Fruit fly (Drosophila melanogaster) Kc167 (cell line): ENCODE measurements around the gene CG13097.

Experiments used
- Myc ChIP-seq: fragments of >200 bp; optimal IDR thresholded peaks from 2 replicates; lab custom pipeline; 2017; ENCODE audit warnings: missing external identifiers
- Sin3A ChIP-seq: fragments of >200 bp; optimal IDR thresholded peaks from 2 replicates; lab custom pipeline; 2018; ENCODE audit warnings: missing external identifiers
- h ChIP-seq: fragments of >200 bp; optimal IDR thresholded peaks from 3 replicates; lab custom pipeline; 2018; ENCODE audit warnings: missing external identifiers
- insv ChIP-seq: fragments of >200 bp; optimal IDR thresholded peaks from 3 replicates; lab custom pipeline; 2018; ENCODE audit warnings: missing external identifiers
- psq ChIP-seq: fragments of >200 bp; optimal IDR thresholded peaks from 2 replicates; lab custom pipeline; 2017; ENCODE audit warnings: missing external identifiers
- ttk ChIP-seq: sonication (Bioruptor generic); optimal IDR thresholded peaks from 2 replicates; lab custom pipeline; 2017; ENCODE audit warnings: missing external identifiers

Gene CG13097

dm6 chr2L:8521724-8522309, 7.1 kb upstream of the CG13097 start, which contains the start of gene Acer:
Gene Acer (plus strand): TSS chr2L:8521933.
- TF ChIP-seq Sin3A (lab: Kevin White, UChicago) (no peak), psq (no peak), Myc (lab: Kevin White, UChicago) (no peak), h (no peak), insv (lab: Kevin White, UChicago) (no peak), ttk (lab: Kevin White, UChicago) (no peak)

dm6 chr2L:8519390-8519789, 4.7 kb upstream of the CG13097 start, which contains the start of gene Sgp:
Gene Sgp (plus strand): TSS chr2L:8519690.
- TF ChIP-seq ttk (lab: Kevin White, UChicago) (no peak), insv (lab: Kevin White, UChicago) (no peak), psq (no peak)

dm6 chr2L:8517256-8517694, 2.6 kb upstream of the CG13097 start, which contains the start of the genes mRpL51 and Uba4:
Gene mRpL51 (minus strand): TSS chr2L:8517380.
Gene Uba4 (plus strand): TSS chr2L:8517411.
- no peak for TF ChIP-seq insv (lab: Kevin White, UChicago)
- TF ChIP-seq Myc (lab: Kevin White, UChicago) = no peak
- TF ChIP-seq ttk (lab: Kevin White, UChicago) = no peak
- TF ChIP-seq Sin3A (lab: Kevin White, UChicago) = no peak
- no peak for TF ChIP-seq h
- no peak for TF ChIP-seq psq

- TF ChIP-seq ttk (lab: Kevin White, UChicago) (no peak), Sin3A (lab: Kevin White, UChicago) (no peak), insv (lab: Kevin White, UChicago) (no peak), psq (no peak), h (no peak), Myc (lab: Kevin White, UChicago) (no peak)
These were observed 2.9 kb downstream of the CG13097 start, which contains the start of gene CG13096 for dm6 chr2L:8511723-8512122. Gene CG13096 (minus strand): TSS chr2L:8511866.

dm6 chr2L:8506729-8507128, 7.9 kb downstream of the CG13097 start, which contains the start of gene Dh31:
Gene Dh31 (minus strand): TSS chr2L:8506845.
- TF ChIP-seq h = no peak
- TF ChIP-seq Myc (lab: Kevin White, UChicago) = no peak

- TF ChIP-seq Sin3A (lab: Kevin White, UChicago) = no peak
- TF ChIP-seq psq = no peak
- TF ChIP-seq h = no peak
- no peak for TF ChIP-seq ttk (lab: Kevin White, UChicago)
- no peak for TF ChIP-seq insv (lab: Kevin White, UChicago)
- no peak for TF ChIP-seq Myc (lab: Kevin White, UChicago)
These were observed 18.4 kb downstream of the CG13097 start, which contains the start of gene Bace for dm6 chr2L:8496269-8496668. Gene Bace (minus strand): TSS chr2L:8496307.

dm6 chr2L:8490439-8490838, 24.2 kb downstream of the CG13097 start, which contains the start of gene CG43400:
Gene CG43400 (plus strand): TSS chr2L:8490739.
- TF ChIP-seq Myc (lab: Kevin White, UChicago) = no peak
- TF ChIP-seq Sin3A (lab: Kevin White, UChicago) = no peak
- no peak for TF ChIP-seq insv (lab: Kevin White, UChicago)
- TF ChIP-seq psq = no peak
- no peak for TF ChIP-seq h
- TF ChIP-seq ttk (lab: Kevin White, UChicago) = no peak

dm6 chr2L:8488735-8489134, 25.9 kb downstream of the CG13097 start, which contains the start of gene CG13088:
Gene CG13088 (plus strand): TSS chr2L:8488981.
- no peak for TF ChIP-seq Sin3A (lab: Kevin White, UChicago)

dm6 chr2L:8485562-8485961, 29.1 kb downstream of the CG13097 start:
- TF ChIP-seq insv (lab: Kevin White, UChicago) = no peak
- no peak for TF ChIP-seq Myc (lab: Kevin White, UChicago)
- no peak for TF ChIP-seq psq
- no peak for TF ChIP-seq h
- no peak for TF ChIP-seq Sin3A (lab: Kevin White, UChicago)
- TF ChIP-seq ttk (lab: Kevin White, UChicago) = no peak

dm6 chr2L:8481623-8482424, 32.8 kb downstream of the CG13097 start, which contains the start of gene CG43796:
Gene CG43796 (plus strand): TSS chr2L:8482374.
- TF ChIP-seq insv (lab: Kevin White, UChicago) (no peak), Myc (lab: Kevin White, UChicago) (no peak), Sin3A (lab: Kevin White, UChicago) (no peak), h (no peak), psq (no peak), ttk (lab: Kevin White, UChicago) (no peak)

dm6 chr2L:8480825-8481224, 33.8 kb downstream of the CG13097 start:
- no peak for TF ChIP-seq insv (lab: Kevin White, UChicago)
- no peak for TF ChIP-seq Myc (lab: Kevin White, UChicago)
- no peak for TF ChIP-seq psq
- TF ChIP-seq h = no peak
- no peak for TF ChIP-seq Sin3A (lab: Kevin White, UChicago)
- no peak for TF ChIP-seq ttk (lab: Kevin White, UChicago)
